Worm (Caenorhabditis elegans) whole organism, L4 larva: ENCODE measurements around the gene cyy-1.

Experiments used
- F49E8.2 ChIP-seq: sonication (generic microtip); optimal IDR thresholded peaks from 2 replicates; lab custom pipeline; 2016; ENCODE audit warnings: missing compliant biosample characterization, mild to moderate bottlenecking, missing genetic modification characterization, borderline replicate concordance
- T20F7.1 ChIP-seq: fragments of 200-800 bp; sonication (Bioruptor generic); optimal IDR thresholded peaks from 2 replicates; lab custom pipeline; 2018; ENCODE audit warnings: mild to moderate bottlenecking, missing genetic modification characterization, missing compliant biosample characterization
- T26A8.4 ChIP-seq: fragments of 200-800 bp; sonication (Bioruptor generic); IDR thresholded peaks from 2 replicates; pipeline ENCODE4 v1.3.6; 2022; ENCODE audit warnings: missing genetic modification characterization, missing compliant biosample characterization
- Y5F2A.4 ChIP-seq: fragments of 200-800 bp; sonication (Bioruptor generic); optimal IDR thresholded peaks from 2 replicates; lab custom pipeline; 2018; ENCODE audit warnings: mild to moderate bottlenecking, missing genetic modification characterization, missing compliant biosample characterization
- aha-1 ChIP-seq: fragments of 150-350 bp; peaks from one replicate; lab custom pipeline; 2014; ENCODE audit warnings: missing biosample characterization, missing genetic modification characterization
- ama-1 ChIP-seq: fragments of 150-350 bp; optimal IDR thresholded peaks from 2 replicates; lab custom pipeline; 2014; ENCODE audit warnings: inconsistent platforms, mixed read lengths
- ceh-28 ChIP-seq: fragments of 150-350 bp; optimal IDR thresholded peaks from 2 replicates; lab custom pipeline; 2014; ENCODE audit warnings: missing biosample characterization, missing genetic modification reagents, missing genetic modification characterization
- ceh-32 ChIP-seq: sonication (generic microtip); optimal IDR thresholded peaks from 2 replicates; lab custom pipeline; 2016; ENCODE audit warnings: mild to moderate bottlenecking, missing genetic modification characterization, missing compliant biosample characterization; ENCODE audit not compliant: poor library complexity
- ceh-44 ChIP-seq: fragments of 200-800 bp; sonication (Bioruptor generic); IDR thresholded peaks from 2 replicates; pipeline ENCODE4 v1.3.6; 2022; ENCODE audit warnings: missing genetic modification reagents, missing genetic modification characterization, missing compliant biosample characterization
- ceh-82 ChIP-seq: sonication (generic microtip); optimal IDR thresholded peaks from 2 replicates; lab custom pipeline; 2017; ENCODE audit warnings: missing biosample characterization, missing genetic modification characterization
- ces-1 ChIP-seq: fragments of 150-350 bp; sonication (generic microtip); optimal IDR thresholded peaks from 4 replicates; lab custom pipeline; 2014; ENCODE audit warnings: missing biosample characterization, missing genetic modification reagents, missing genetic modification characterization
- cey-2 ChIP-seq: sonication (generic microtip); optimal IDR thresholded peaks from 3 replicates; lab custom pipeline; 2017; ENCODE audit warnings: missing genetic modification characterization, mild to moderate bottlenecking, missing compliant biosample characterization, antibody characterized with exemption, borderline replicate concordance; ENCODE audit not compliant: insufficient read depth
- daf-16 ChIP-seq, 3 experiments: sonication (generic microtip); optimal IDR thresholded peaks; 2 replicates each; lab custom pipeline; 2016 to 2017; ENCODE audit warnings: missing genetic modification characterization in 3 of 3, missing genetic modification reagents in 3 of 3, mild to moderate bottlenecking in 2 of 3, missing compliant biosample characterization in 2 of 3, missing biosample characterization in 1 of 3, moderate library complexity in 1 of 3
- dmd-6 ChIP-seq: fragments of 200-800 bp; sonication (Bioruptor generic); IDR thresholded peaks from 2 replicates; pipeline ENCODE4 v1.3.6; 2022; ENCODE audit warnings: missing genetic modification reagents, missing genetic modification characterization, missing compliant biosample characterization
- dmd-9 ChIP-seq: fragments of 200-800 bp; sonication (Bioruptor generic); IDR thresholded peaks from 2 replicates; pipeline ENCODE4 v1.3.6; 2022; ENCODE audit warnings: missing genetic modification reagents, missing genetic modification characterization, missing compliant biosample characterization
- duxl-1 ChIP-seq: sonication (generic microtip); optimal IDR thresholded peaks from 2 replicates; lab custom pipeline; 2016; ENCODE audit warnings: mild to moderate bottlenecking, missing genetic modification characterization, moderate library complexity, missing compliant biosample characterization; ENCODE audit not compliant: poor library complexity
- fos-1 ChIP-seq: fragments of 150-350 bp; optimal IDR thresholded peaks from 2 replicates; lab custom pipeline; 2014; ENCODE audit warnings: missing biosample characterization, missing genetic modification characterization
- gei-8 ChIP-seq: fragments of 200-800 bp; sonication (Bioruptor generic); optimal IDR thresholded peaks from 2 replicates; lab custom pipeline; 2018; ENCODE audit warnings: mild to moderate bottlenecking, missing genetic modification characterization, missing compliant biosample characterization
- hlh-30 ChIP-seq: sonication (generic microtip); optimal IDR thresholded peaks from 2 replicates; lab custom pipeline; 2017; ENCODE audit warnings: antibody characterized with exemption, mild to moderate bottlenecking, missing genetic modification characterization, missing compliant biosample characterization; ENCODE audit not compliant: insufficient read depth
- hmg-1.1 ChIP-seq: fragments of 200-800 bp; sonication (Bioruptor generic); IDR thresholded peaks from 2 replicates; pipeline ENCODE4 v1.3.6; 2022; ENCODE audit warnings: missing genetic modification reagents, missing genetic modification characterization, missing compliant biosample characterization
- jun-1 ChIP-seq: fragments of 150-350 bp; optimal IDR thresholded peaks from 2 replicates; lab custom pipeline; 2014; ENCODE audit warnings: missing biosample characterization, missing genetic modification reagents, missing genetic modification characterization
- lim-7 ChIP-seq: fragments of 200-800 bp; sonication (Bioruptor generic); IDR thresholded peaks from 2 replicates; pipeline ENCODE4 v1.3.6; 2022; ENCODE audit warnings: missing genetic modification characterization, missing compliant biosample characterization
- lin-29 ChIP-seq: fragments of 200-800 bp; sonication (Bioruptor generic); IDR thresholded peaks from 2 replicates; pipeline ENCODE4 v1.3.6; 2022; ENCODE audit warnings: missing genetic modification reagents, missing genetic modification characterization, missing compliant biosample characterization
- lsy-2 ChIP-seq, 2 experiments: fragments of 150-350 bp in 1 of 2; sonication (generic microtip) in 1 of 2; optimal IDR thresholded peaks; 2 replicates each; lab custom pipeline; 2014 to 2017; ENCODE audit warnings: missing biosample characterization in 2 of 2, missing genetic modification characterization in 2 of 2
- madf-5 ChIP-seq, 2 experiments: fragments of 200-800 bp; sonication (Bioruptor generic); IDR thresholded peaks; 2 replicates each; pipeline ENCODE4 v1.3.6; 2022; ENCODE audit warnings: missing compliant biosample characterization in 2 of 2, missing genetic modification characterization in 2 of 2
- mdt-29 ChIP-seq: fragments of 200-800 bp; sonication (Bioruptor generic); IDR thresholded peaks from 2 replicates; pipeline ENCODE4 v1.3.6; 2022; ENCODE audit warnings: missing genetic modification reagents, missing genetic modification characterization, missing compliant biosample characterization
- mep-1 ChIP-seq: fragments of 150-350 bp; sonication (generic microtip); optimal IDR thresholded peaks from 3 replicates; lab custom pipeline; 2014; ENCODE audit warnings: missing biosample characterization, missing genetic modification characterization
- mes-2 ChIP-seq: sonication (generic microtip); optimal IDR thresholded peaks from 2 replicates; lab custom pipeline; 2016; ENCODE audit warnings: missing genotype, mild to moderate bottlenecking, missing genetic modification characterization, missing compliant biosample characterization; ENCODE audit not compliant: poor library complexity, severe bottlenecking
- mxl-2 ChIP-seq: fragments of 200-800 bp; sonication (Bioruptor generic); conservative IDR thresholded peaks from 2 replicates; pipeline ENCODE4 v1.3.6; 2022; ENCODE audit warnings: missing genetic modification reagents, missing genetic modification characterization, missing compliant biosample characterization
- nhr-10 ChIP-seq: fragments of 150-350 bp; optimal IDR thresholded peaks from 2 replicates; lab custom pipeline; 2014; ENCODE audit warnings: missing biosample characterization, missing genetic modification characterization
- nhr-102 ChIP-seq: sonication (generic microtip); optimal IDR thresholded peaks from 2 replicates; lab custom pipeline; 2016; ENCODE audit warnings: mild to moderate bottlenecking, missing genetic modification characterization, moderate library complexity, missing compliant biosample characterization
- nhr-237 ChIP-seq: sonication (generic microtip); optimal IDR thresholded peaks from 2 replicates; lab custom pipeline; 2017; ENCODE audit warnings: missing biosample characterization, missing genetic modification characterization
- nhr-28 ChIP-seq: fragments of 150-350 bp; optimal IDR thresholded peaks from 2 replicates; lab custom pipeline; 2014; ENCODE audit warnings: missing biosample characterization, missing genetic modification characterization
- nhr-41 ChIP-seq: fragments of 200-800 bp; sonication (Bioruptor generic); IDR thresholded peaks from 2 replicates; pipeline ENCODE4 v1.3.6; 2022; ENCODE audit warnings: missing genetic modification reagents, missing genetic modification characterization, missing compliant biosample characterization
- nhr-42 ChIP-seq: fragments of 200-800 bp; sonication (Bioruptor generic); IDR thresholded peaks from 2 replicates; pipeline ENCODE4 v1.3.6; 2022; ENCODE audit warnings: missing genetic modification characterization, missing compliant biosample characterization
- nhr-76 ChIP-seq: fragments of 150-350 bp; optimal IDR thresholded peaks from 2 replicates; lab custom pipeline; 2014; ENCODE audit warnings: missing biosample characterization, missing genetic modification characterization
- php-3 ChIP-seq: fragments of 200-800 bp; sonication (Bioruptor generic); IDR thresholded peaks from 2 replicates; pipeline ENCODE4 v1.3.6; 2022; ENCODE audit warnings: missing genetic modification reagents, missing genetic modification characterization, missing compliant biosample characterization
- rbr-2 ChIP-seq: sonication (generic microtip); optimal IDR thresholded peaks from 2 replicates; lab custom pipeline; 2016; ENCODE audit warnings: missing genotype, missing genetic modification characterization, missing compliant biosample characterization
- saeg-2 ChIP-seq: fragments of 200-800 bp; sonication (Bioruptor generic); IDR thresholded peaks from 2 replicates; pipeline ENCODE4 v1.3.6; 2022; ENCODE audit warnings: missing genetic modification reagents, missing genetic modification characterization, missing compliant biosample characterization
- sdz-12 ChIP-seq: fragments of 200-800 bp; sonication (Bioruptor generic); optimal IDR thresholded peaks from 2 replicates; lab custom pipeline; 2018; ENCODE audit warnings: mild to moderate bottlenecking, missing genetic modification characterization, missing compliant biosample characterization
- skn-1 ChIP-seq: fragments of 150-350 bp; optimal IDR thresholded peaks from 2 replicates; lab custom pipeline; 2014; ENCODE audit warnings: missing biosample characterization, missing genetic modification characterization
- snpc-1.2 ChIP-seq: fragments of 200-800 bp; sonication (Bioruptor generic); IDR thresholded peaks from 2 replicates; pipeline ENCODE4 v1.3.6; 2022; ENCODE audit warnings: missing genetic modification reagents, missing genetic modification characterization, missing compliant biosample characterization
- unc-39 ChIP-seq: sonication (generic microtip); optimal IDR thresholded peaks from 2 replicates; lab custom pipeline; 2017; ENCODE audit warnings: missing biosample characterization, missing genetic modification characterization
- zfp-2 ChIP-seq: sonication (generic microtip); optimal IDR thresholded peaks from 2 replicates; lab custom pipeline; 2016; ENCODE audit warnings: mild to moderate bottlenecking, missing genetic modification characterization, missing compliant biosample characterization
- zfp-3 ChIP-seq: fragments of 200-800 bp; sonication (Bioruptor generic); conservative IDR thresholded peaks from 2 replicates; pipeline ENCODE4 v1.3.6; 2022; ENCODE audit warnings: missing genetic modification reagents, missing genetic modification characterization, missing compliant biosample characterization
- zip-11 ChIP-seq: fragments of 200-800 bp; sonication (Bioruptor generic); IDR thresholded peaks from 2 replicates; pipeline ENCODE4 v1.3.6; 2022; ENCODE audit warnings: missing genetic modification characterization, missing compliant biosample characterization
- ztf-7 ChIP-seq: fragments of 150-350 bp; optimal IDR thresholded peaks from 2 replicates; lab custom pipeline; 2014; ENCODE audit warnings: missing biosample characterization, missing genetic modification characterization

The cyy-1 gene

DNA sequence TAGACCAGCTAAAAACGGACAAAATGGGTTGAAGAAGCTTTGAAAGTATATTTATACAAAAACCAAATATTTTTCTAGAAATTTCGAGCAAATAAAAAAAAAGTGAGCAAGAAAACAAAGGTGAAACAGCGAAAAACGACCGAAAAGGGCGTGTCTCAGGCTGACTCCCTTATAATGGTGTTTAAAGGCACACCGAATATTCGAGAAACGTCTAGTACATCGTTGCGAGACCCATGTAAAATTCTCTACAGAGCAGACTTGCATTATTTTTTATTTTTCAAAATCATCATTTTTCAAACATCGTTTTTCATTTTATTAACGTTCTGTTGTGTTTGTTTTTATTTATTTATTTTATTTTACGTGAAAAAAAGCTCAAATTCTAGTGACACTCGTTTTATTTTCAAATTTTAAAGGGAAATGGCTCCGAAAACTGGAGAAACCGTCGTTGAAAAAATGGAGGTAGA, 41.3 kb downstream of the cyy-1 start, which contains the start of gene rpn-3 (continued):
- TF ChIP-seq lsy-2 (tag; optimal IDR thresholded peaks at IDR 0.05; lab: Kevin White, UChicago) = peak; percentile 91 to 98
- no peak for TF ChIP-seq fos-1 (tag; lab: Kevin White, UChicago)
- TF ChIP-seq skn-1 (tag; lab: Kevin White, UChicago) = no peak
- TF ChIP-seq lim-7 (GFP tag; lab: Robert Waterston, UW) = no peak
- TF ChIP-seq, all 104 proteins: peak for 69

DNA sequence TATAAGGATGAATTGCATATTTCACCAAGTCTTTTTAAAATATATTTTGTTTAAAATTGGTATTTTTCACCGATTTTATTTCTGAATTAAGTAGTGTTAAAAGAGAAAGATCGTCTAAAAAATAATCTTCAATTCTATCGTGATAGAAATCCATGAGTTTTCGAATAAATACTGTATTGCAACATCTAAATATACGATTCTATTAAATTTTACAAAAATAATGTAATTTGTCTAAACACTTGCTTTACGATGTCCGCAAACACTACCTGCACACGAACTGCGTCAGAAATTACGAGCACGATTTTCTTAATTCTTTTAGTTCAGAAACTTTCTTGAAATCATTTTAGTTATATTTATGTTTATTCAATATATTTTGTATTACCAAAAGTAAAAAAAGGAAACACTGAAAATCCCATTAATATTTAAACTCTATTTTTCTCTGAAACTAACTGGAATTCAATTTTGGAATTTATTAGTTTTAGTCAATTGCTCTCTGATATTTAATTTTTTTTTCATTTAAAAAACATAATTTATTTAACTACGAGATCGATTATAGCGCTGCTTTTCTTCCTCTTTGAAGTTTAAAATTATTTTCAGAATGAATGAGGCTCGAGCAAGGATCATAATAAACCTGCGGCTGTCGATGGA, 43.6 kb downstream of the cyy-1 start, which contains the start of gene mrpl-32:
Gene mrpl-32 (plus strand): TSS at position 598 of the 648 bp plus-strand sequence.
- no peak for TF ChIP-seq fos-1 (tag; lab: Kevin White, UChicago)
- TF ChIP-seq nhr-42 (GFP tag; lab: Robert Waterston, UW) = no peak
- TF ChIP-seq jun-1 = no peak
- TF ChIP-seq ama-1 = peak; percentile 16
- TF ChIP-seq nhr-76 (tag; lab: Kevin White, UChicago) = no peak
- TF ChIP-seq aha-1 = no peak
- peak; percentile 32; the same call in 1 of the 2 replicates for TF ChIP-seq zip-11 (GFP tag; lab: Robert Waterston, UW)
- peak; percentile 50 for TF ChIP-seq mes-2 (tag; lab: Kevin White, UChicago)
- no peak for TF ChIP-seq ceh-82 (tag; lab: Kevin White, UChicago)
- no peak for TF ChIP-seq mdt-29
- no peak for TF ChIP-seq nhr-28 (tag; lab: Kevin White, UChicago)
- TF ChIP-seq mxl-2 (GFP tag; lab: Robert Waterston, UW) = no peak
- peak; percentile 10 to 41 for TF ChIP-seq daf-16 (GFP tag; optimal IDR thresholded peaks at IDR 0.05; lab: Kevin White, UChicago)
- peak; percentile 11 for TF ChIP-seq daf-16 (tag; optimal IDR thresholded peaks at IDR 0.05; lab: Kevin White, UChicago)
- TF ChIP-seq nhr-10 (tag; lab: Kevin White, UChicago) = no peak
- no peak for TF ChIP-seq ztf-7
- TF ChIP-seq sdz-12 = no peak
- no peak for TF ChIP-seq zfp-2 (tag; lab: Kevin White, UChicago)
- TF ChIP-seq nhr-41 (GFP tag; lab: Robert Waterston, UW) = no peak
- no peak for TF ChIP-seq lin-29 (GFP tag; lab: Robert Waterston, UW)
- TF ChIP-seq madf-5 (GFP tag; IDR thresholded peaks at IDR 0.05; lab: Robert Waterston, UW) = no peak
- no peak for TF ChIP-seq hlh-30
- no peak for TF ChIP-seq ceh-44 (GFP tag; lab: Robert Waterston, UW)
- no peak for TF ChIP-seq saeg-2 (GFP tag; lab: Robert Waterston, UW)
- TF ChIP-seq duxl-1 = no peak
- TF ChIP-seq F49E8.2 = peak; percentile 73
- TF ChIP-seq php-3 (GFP tag; lab: Robert Waterston, UW) = peak; percentile 33; the same call in 1 of the 2 replicates
- TF ChIP-seq Y5F2A.4 = peak; percentile 50
- no peak for TF ChIP-seq ceh-28 (tag; lab: Kevin White, UChicago)
- no peak for TF ChIP-seq gei-8 (GFP tag; lab: Kevin White, UChicago)
- no peak for TF ChIP-seq cey-2
- no peak for TF ChIP-seq hmg-1.1
- peak; percentile 63 for TF ChIP-seq mep-1 (tag; lab: Kevin White, UChicago)
- no peak for TF ChIP-seq nhr-237
- no peak for TF ChIP-seq unc-39
- TF ChIP-seq snpc-1.2 = peak; percentile 28; the same call in 1 of the 2 replicates
- TF ChIP-seq T20F7.1 (GFP tag; lab: Kevin White, UChicago) = peak; percentile 75
- TF ChIP-seq dmd-9 = no peak
- TF ChIP-seq zfp-3 = 0 out of 2 replicates have a peak, but pooled peaks have one; percentile 23
- no peak for TF ChIP-seq T26A8.4 (GFP tag; lab: Robert Waterston, UW)
- peak; percentile 35 for TF ChIP-seq nhr-102 (tag; lab: Kevin White, UChicago)
- 0 out of 2 replicates have a peak, but pooled peaks have one; percentile 56 for TF ChIP-seq lim-7 (GFP tag; lab: Robert Waterston, UW)
- no peak for TF ChIP-seq ces-1 (GFP tag; lab: Kevin White, UChicago)
- TF ChIP-seq rbr-2 (tag; lab: Kevin White, UChicago) = no peak
- TF ChIP-seq ceh-32 (tag; lab: Kevin White, UChicago) = no peak
- no peak for TF ChIP-seq dmd-6 (GFP tag; lab: Robert Waterston, UW)
